Fruit fly (Drosophila melanogaster) whole organism, embryonic: Measurements from ENCODE around the gene KFase.

ENCODE experiments used
- BEAF-32 ChIP-seq: fragments of 200-800 bp; sonication (Bioruptor generic); optimal IDR thresholded peaks from 3 replicates; lab custom pipeline; 2017; ENCODE audit warnings: missing biosample characterization, missing genetic modification characterization, mild to moderate bottlenecking, moderate library complexity, missing genetic modification reagents
- CG10209 ChIP-seq: fragments of 200-800 bp; sonication (Bioruptor generic); optimal IDR thresholded peaks from 3 replicates; lab custom pipeline; 2017; ENCODE audit warnings: missing biosample characterization, mild to moderate bottlenecking, missing genetic modification characterization, missing genetic modification reagents
- CG10267 ChIP-seq: fragments of 200-800 bp; sonication (Bioruptor generic); optimal IDR thresholded peaks from 2 replicates; lab custom pipeline; 2018; ENCODE audit warnings: missing biosample characterization, mild to moderate bottlenecking, missing genetic modification characterization, moderate library complexity
- CG13287 ChIP-seq: fragments of 200-800 bp; sonication (Bioruptor generic); IDR thresholded peaks from 2 replicates; pipeline ENCODE4 v1.3.6; 2022; ENCODE audit warnings: missing biosample characterization, missing genetic modification characterization; ENCODE audit not compliant: partially characterized antibody
- CG15514 ChIP-seq: fragments of 200-800 bp; sonication (Bioruptor generic); optimal IDR thresholded peaks from 3 replicates; lab custom pipeline; 2017; ENCODE audit warnings: missing biosample characterization, missing genetic modification characterization, mild to moderate bottlenecking, moderate library complexity, missing genetic modification reagents
- CG16813 ChIP-seq: fragments of 200-800 bp; sonication (Bioruptor generic); IDR thresholded peaks from 3 replicates; pipeline ENCODE4 v1.3.6; 2022; ENCODE audit warnings: missing biosample characterization, missing genetic modification characterization; ENCODE audit not compliant: partially characterized antibody
- CG16863 ChIP-seq: fragments of 200-800 bp; sonication (Bioruptor generic); optimal IDR thresholded peaks from 3 replicates; lab custom pipeline; 2016; ENCODE audit warnings: missing biosample characterization, missing genetic modification characterization
- CG17829 ChIP-seq: fragments of 200-800 bp; optimal IDR thresholded peaks from 2 replicates; lab custom pipeline; 2019; ENCODE audit warnings: missing biosample characterization, mild to moderate bottlenecking, missing genetic modification characterization, moderate library complexity
- CG31388 ChIP-seq: fragments of 200-800 bp; sonication (Bioruptor generic); optimal IDR thresholded peaks from 2 replicates; lab custom pipeline; 2016; ENCODE audit warnings: missing biosample characterization, missing genetic modification characterization
- CG32532 ChIP-seq: fragments of 200-800 bp; sonication (Bioruptor generic); IDR thresholded peaks from 2 replicates; pipeline ENCODE4 v1.3.6; 2022; ENCODE audit warnings: missing biosample characterization, missing genetic modification characterization
- CG33213 ChIP-seq: fragments of 200-800 bp; sonication (Bioruptor generic); optimal IDR thresholded peaks from 3 replicates; lab custom pipeline; 2016; ENCODE audit warnings: missing biosample characterization, missing genetic modification characterization
- CG33557 ChIP-seq: fragments of 200-800 bp; sonication (Bioruptor generic); optimal IDR thresholded peaks from 2 replicates; lab custom pipeline; 2019; ENCODE audit warnings: missing biosample characterization, mild to moderate bottlenecking, missing genetic modification characterization, moderate library complexity
- CG6272 ChIP-seq: fragments of 200-800 bp; sonication (Bioruptor generic); IDR thresholded peaks from 2 replicates; pipeline ENCODE4 v1.3.6; 2022; ENCODE audit warnings: missing biosample characterization, missing genetic modification characterization
- CG9437 ChIP-seq: fragments of 200-800 bp; sonication (Bioruptor generic); optimal IDR thresholded peaks from 2 replicates; lab custom pipeline; 2018; ENCODE audit warnings: missing biosample characterization, mild to moderate bottlenecking, missing genetic modification characterization
- CG9727 ChIP-seq: fragments of 200-800 bp; sonication (Bioruptor generic); optimal IDR thresholded peaks from 3 replicates; lab custom pipeline; 2017; ENCODE audit warnings: missing biosample characterization, mild to moderate bottlenecking, missing genetic modification characterization
- CG9817 ChIP-seq: fragments of 200-800 bp; sonication (Bioruptor generic); optimal IDR thresholded peaks from 2 replicates; lab custom pipeline; 2018; ENCODE audit warnings: missing biosample characterization, mild to moderate bottlenecking, missing genetic modification characterization, moderate library complexity
- Chrac-16 ChIP-seq: fragments of 200-800 bp; sonication (Bioruptor generic); optimal IDR thresholded peaks from 3 replicates; lab custom pipeline; 2016; ENCODE audit warnings: missing biosample characterization, missing genetic modification characterization
- D19A ChIP-seq: fragments of 200-800 bp; optimal IDR thresholded peaks from 3 replicates; lab custom pipeline; 2019; ENCODE audit warnings: missing biosample characterization, mild to moderate bottlenecking, missing genetic modification characterization, moderate library complexity
- Dad ChIP-seq: fragments of 200-800 bp; sonication (Bioruptor generic); optimal IDR thresholded peaks from 3 replicates; lab custom pipeline; 2016; ENCODE audit warnings: missing biosample characterization, missing genetic modification characterization
- Dip3 ChIP-seq: fragments of 200-800 bp; sonication (Bioruptor generic); optimal IDR thresholded peaks from 3 replicates; lab custom pipeline; 2016; ENCODE audit warnings: missing biosample characterization, missing genetic modification characterization
- Elba2 ChIP-seq: fragments of 200-800 bp; sonication (Bioruptor generic); optimal IDR thresholded peaks from 3 replicates; lab custom pipeline; 2016; ENCODE audit warnings: missing biosample characterization, missing genetic modification characterization
- Fer1 ChIP-seq: fragments of 200-800 bp; sonication (Bioruptor generic); optimal IDR thresholded peaks from 2 replicates; lab custom pipeline; 2017; ENCODE audit warnings: missing biosample characterization, mild to moderate bottlenecking, missing genetic modification characterization
- Fer3 ChIP-seq: fragments of 200-800 bp; sonication (Bioruptor generic); optimal IDR thresholded peaks from 2 replicates; lab custom pipeline; 2018; ENCODE audit warnings: missing biosample characterization, mild to moderate bottlenecking, missing genetic modification characterization, moderate library complexity
- HLH54F ChIP-seq: fragments of 200-800 bp; sonication (Bioruptor generic); optimal IDR thresholded peaks from 3 replicates; lab custom pipeline; 2016; ENCODE audit warnings: missing biosample characterization, missing genetic modification characterization
- Hmr ChIP-seq: fragments of 200-800 bp; sonication (Bioruptor generic); optimal IDR thresholded peaks from 3 replicates; lab custom pipeline; 2017; ENCODE audit warnings: mild to moderate bottlenecking, missing biosample characterization, missing genetic modification reagents, missing genetic modification characterization
- Hr3 ChIP-seq: fragments of 200-800 bp; sonication (Bioruptor generic); optimal IDR thresholded peaks from 3 replicates; lab custom pipeline; 2016; ENCODE audit warnings: missing biosample characterization, missing genetic modification characterization
- Lhr ChIP-seq: fragments of 200-800 bp; sonication (Bioruptor generic); optimal IDR thresholded peaks from 3 replicates; lab custom pipeline; 2017; ENCODE audit warnings: mild to moderate bottlenecking, missing biosample characterization, missing genetic modification reagents, missing genetic modification characterization
- NFAT ChIP-seq: fragments of 200-800 bp; sonication (Bioruptor generic); IDR thresholded peaks from 2 replicates; pipeline ENCODE4 v1.3.6; 2022; ENCODE audit warnings: missing biosample characterization, missing genetic modification characterization
- PHDP ChIP-seq: fragments of 200-800 bp; sonication (Bioruptor generic); optimal IDR thresholded peaks from 3 replicates; lab custom pipeline; 2018; ENCODE audit warnings: missing biosample characterization, mild to moderate bottlenecking, missing genetic modification characterization, moderate library complexity
- Rfx ChIP-seq: fragments of 200-800 bp; sonication (Bioruptor generic); IDR thresholded peaks from 2 replicates; pipeline ENCODE4 v1.3.6; 2022; ENCODE audit warnings: missing biosample characterization, missing genetic modification characterization
- Side ChIP-seq: fragments of 200-800 bp; sonication (Bioruptor generic); optimal IDR thresholded peaks from 2 replicates; lab custom pipeline; 2016; ENCODE audit warnings: missing biosample characterization, missing genetic modification characterization
- Stat92E ChIP-seq, 3 experiments: fragments of >200 bp in 2 of 3; fragments of 200-800 bp in 1 of 3; sonication (Bioruptor generic) in 1 of 3; optimal IDR thresholded peaks; 2 replicates each; lab custom pipeline; 2017 to 2019; ENCODE audit warnings: missing biosample characterization in 3 of 3, missing genetic modification characterization in 3 of 3, mild to moderate bottlenecking in 1 of 3, moderate library complexity in 1 of 3
- Xbp1 ChIP-seq: fragments of 200-800 bp; sonication (Bioruptor generic); optimal IDR thresholded peaks from 3 replicates; lab custom pipeline; 2016; ENCODE audit warnings: missing biosample characterization, mild to moderate bottlenecking, missing genetic modification characterization
- bbx ChIP-seq: fragments of 200-800 bp; sonication (Bioruptor generic); IDR thresholded peaks from 2 replicates; pipeline ENCODE4 v1.3.6; 2022; ENCODE audit warnings: missing biosample characterization, missing genetic modification characterization; ENCODE audit not compliant: partially characterized antibody
- bigmax ChIP-seq: fragments of 200-800 bp; sonication (Bioruptor generic); optimal IDR thresholded peaks from 2 replicates; lab custom pipeline; 2018; ENCODE audit warnings: missing biosample characterization, mild to moderate bottlenecking, missing genetic modification characterization
- dpn ChIP-seq, 2 experiments: fragments of 200-800 bp; sonication (Bioruptor generic); optimal IDR thresholded peaks; 3 replicates each; lab custom pipeline; 2016; ENCODE audit warnings: missing biosample characterization in 2 of 2, missing genetic modification characterization in 2 of 2
- hbn ChIP-seq: fragments of 200-800 bp; sonication (Bioruptor generic); IDR thresholded peaks from 2 replicates; pipeline ENCODE4 v1.3.6; 2022; ENCODE audit warnings: missing biosample characterization, missing genetic modification characterization; ENCODE audit not compliant: partially characterized antibody
- knrl ChIP-seq: fragments of 200-800 bp; sonication (Bioruptor generic); IDR thresholded peaks from 3 replicates; pipeline ENCODE4 v1.3.6; 2022; ENCODE audit warnings: missing biosample characterization, missing genetic modification characterization; ENCODE audit not compliant: partially characterized antibody
- nmo ChIP-seq: fragments of 200-800 bp; sonication (Bioruptor generic); optimal IDR thresholded peaks from 2 replicates; lab custom pipeline; 2018; ENCODE audit warnings: missing biosample characterization, mild to moderate bottlenecking, missing genetic modification characterization, moderate library complexity
- odd ChIP-seq: fragments of 200-800 bp; sonication (Bioruptor generic); optimal IDR thresholded peaks from 2 replicates; lab custom pipeline; 2017; ENCODE audit warnings: missing biosample characterization, mild to moderate bottlenecking, missing genetic modification characterization
- org-1 ChIP-seq: fragments of 200-800 bp; sonication (Bioruptor generic); optimal IDR thresholded peaks from 2 replicates; lab custom pipeline; 2017; ENCODE audit warnings: missing biosample characterization, missing genetic modification characterization
- pzg ChIP-seq: fragments of 200-800 bp; sonication (Bioruptor generic); optimal IDR thresholded peaks from 3 replicates; lab custom pipeline; 2018; ENCODE audit warnings: missing biosample characterization, mild to moderate bottlenecking, missing genetic modification characterization, moderate library complexity
- row ChIP-seq: fragments of 200-800 bp; sonication (Bioruptor generic); IDR thresholded peaks from 3 replicates; pipeline ENCODE4 v1.3.6; 2022; ENCODE audit warnings: missing biosample characterization, missing genetic modification characterization
- salm ChIP-seq: fragments of 200-800 bp; sonication (Bioruptor generic); optimal IDR thresholded peaks from 2 replicates; lab custom pipeline; 2018; ENCODE audit warnings: missing biosample characterization, mild to moderate bottlenecking, missing genetic modification characterization
- sqz ChIP-seq: fragments of 200-800 bp; sonication (Bioruptor generic); optimal IDR thresholded peaks from 3 replicates; lab custom pipeline; 2018; ENCODE audit warnings: missing biosample characterization, mild to moderate bottlenecking, missing genetic modification characterization
- ssp ChIP-seq: fragments of 200-800 bp; sonication (Bioruptor generic); IDR thresholded peaks from 2 replicates; pipeline ENCODE4 v1.3.6; 2022; ENCODE audit warnings: missing biosample characterization, missing genetic modification characterization
- sug ChIP-seq: fragments of 200-800 bp; optimal IDR thresholded peaks from 2 replicates; lab custom pipeline; 2019; ENCODE audit warnings: missing biosample characterization, mild to moderate bottlenecking, missing genetic modification characterization, moderate library complexity
- tin ChIP-seq: fragments of 200-800 bp; sonication (Bioruptor generic); optimal IDR thresholded peaks from 3 replicates; lab custom pipeline; 2016; ENCODE audit warnings: missing biosample characterization, missing genetic modification characterization
- toy ChIP-seq: fragments of 200-800 bp; sonication (Bioruptor generic); IDR thresholded peaks from 2 replicates; pipeline ENCODE4 v1.3.6; 2022; ENCODE audit warnings: missing biosample characterization, missing genetic modification characterization
- trem ChIP-seq: fragments of 200-800 bp; optimal IDR thresholded peaks from 3 replicates; lab custom pipeline; 2019; ENCODE audit warnings: missing biosample characterization, mild to moderate bottlenecking, missing genetic modification characterization, moderate library complexity

KFase gene

DNA sequence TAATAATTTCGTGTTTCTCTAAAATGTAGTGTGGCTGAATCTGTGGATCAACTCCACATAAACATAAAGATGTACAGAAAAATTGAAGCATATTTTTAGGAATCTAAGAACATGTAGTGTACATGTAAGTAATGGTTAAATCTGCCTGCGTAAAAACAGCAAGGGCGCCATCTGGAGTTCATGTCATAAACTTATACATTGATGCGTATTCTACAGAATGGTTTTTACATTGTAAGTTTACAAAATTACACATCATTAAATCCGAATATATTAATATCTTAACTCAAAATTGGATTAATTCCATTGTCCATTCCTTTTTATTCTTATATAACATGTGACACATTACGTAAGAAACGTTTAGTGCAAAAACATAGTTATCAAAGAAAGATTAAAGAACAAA is 38.4 kb upstream of the KFase start (continued):
- TF ChIP-seq knrl (GFP tag; lab: Robert Waterston, UW) = peak; percentile 72
- no peak for TF ChIP-seq sug (tag; lab: Kevin White, UChicago)
- no peak for TF ChIP-seq CG31388
- TF ChIP-seq tin (GFP tag; lab: Kevin White, UChicago) = no peak
- TF ChIP-seq org-1 (GFP tag; lab: Kevin White, UChicago) = no peak
- TF ChIP-seq Chrac-16 (GFP tag; lab: Kevin White, UChicago) = no peak
- TF ChIP-seq Lhr = peak; percentile 71
- no peak for TF ChIP-seq Fer3 (tag; lab: Kevin White, UChicago)
- peak; percentile 31; the same call in 1 of the 2 replicates for TF ChIP-seq Rfx (GFP tag; lab: Robert Waterston, UW)
- TF ChIP-seq row (GFP tag; lab: Robert Waterston, UW) = no peak
- TF ChIP-seq Hmr (GFP tag; lab: Kevin White, UChicago) = peak; percentile 8
- TF ChIP-seq Elba2 (GFP tag; lab: Kevin White, UChicago) = no peak
- peak; percentile 56; the same call in 2 of the 3 replicates for TF ChIP-seq CG16813
- TF ChIP-seq CG16863 = no peak
- TF ChIP-seq pzg (GFP tag; lab: Kevin White, UChicago) = no peak
- TF ChIP-seq CG10267 = peak; percentile 46
- TF ChIP-seq bbx = peak; percentile 60; the same call in 1 of the 2 replicates
- TF ChIP-seq BEAF-32 (GFP tag; lab: Kevin White, UChicago) = no peak
- TF ChIP-seq CG13287 = peak; percentile 50; the same call in 1 of the 2 replicates
- TF ChIP-seq CG33557 = no peak
- TF ChIP-seq HLH54F (GFP tag; lab: Kevin White, UChicago) = peak; percentile 9
- TF ChIP-seq Hr3 = no peak
- TF ChIP-seq CG17829 = peak; percentile 51
- no peak for TF ChIP-seq CG6272
- TF ChIP-seq D19A = peak; percentile 86
- TF ChIP-seq hbn = no peak
- no peak for TF ChIP-seq Side (GFP tag; lab: Kevin White, UChicago)
- TF ChIP-seq NFAT (GFP tag; lab: Robert Waterston, UW) = peak; percentile 17; the same call in 1 of the 2 replicates
- no peak for TF ChIP-seq PHDP (tag; lab: Kevin White, UChicago)
- TF ChIP-seq Xbp1 (GFP tag; lab: Kevin White, UChicago) = peak; percentile 42
- TF ChIP-seq salm (tag; lab: Kevin White, UChicago) = no peak
- TF ChIP-seq toy (GFP tag; lab: Robert Waterston, UW) = no peak
- peak; percentile 22 for TF ChIP-seq CG9817
- no peak for TF ChIP-seq odd (GFP tag; lab: Kevin White, UChicago)
- no peak for TF ChIP-seq sqz (GFP tag; lab: Kevin White, UChicago)
- TF ChIP-seq CG9727 (GFP tag; lab: Kevin White, UChicago) = no peak
- no peak for TF ChIP-seq ssp (GFP tag; lab: Robert Waterston, UW)
- peak; percentile 4 for TF ChIP-seq Fer1 (GFP tag; lab: Kevin White, UChicago)
- TF ChIP-seq trem = peak; percentile 39
- TF ChIP-seq bigmax = no peak
- TF ChIP-seq Stat92E (GFP tag; optimal IDR thresholded peaks at IDR 0.05; lab: Kevin White, UChicago) = peak in 1 of 3 experiments; percentile 22
- no peak for TF ChIP-seq Dip3
- TF ChIP-seq CG33213 = peak; percentile 44
- no peak for TF ChIP-seq Dad (GFP tag; lab: Kevin White, UChicago)
- peak in 1 of 2 experiments; percentile 7 for TF ChIP-seq dpn (GFP tag; optimal IDR thresholded peaks at IDR 0.05; lab: Kevin White, UChicago)
- peak; percentile 39 for TF ChIP-seq CG32532 (GFP tag; lab: Robert Waterston, UW)
- TF ChIP-seq CG10209 (GFP tag; lab: Kevin White, UChicago) = no peak
- TF ChIP-seq nmo (GFP tag; lab: Kevin White, UChicago) = peak; percentile 15
- peak; percentile 11 for TF ChIP-seq CG15514 (GFP tag; lab: Kevin White, UChicago)
- TF ChIP-seq CG9437 (GFP tag; lab: Kevin White, UChicago) = peak; percentile 49
